Fruit fly (Drosophila melanogaster): ENCODE results near the gene Elp3.

The Elp3 gene

DNA sequence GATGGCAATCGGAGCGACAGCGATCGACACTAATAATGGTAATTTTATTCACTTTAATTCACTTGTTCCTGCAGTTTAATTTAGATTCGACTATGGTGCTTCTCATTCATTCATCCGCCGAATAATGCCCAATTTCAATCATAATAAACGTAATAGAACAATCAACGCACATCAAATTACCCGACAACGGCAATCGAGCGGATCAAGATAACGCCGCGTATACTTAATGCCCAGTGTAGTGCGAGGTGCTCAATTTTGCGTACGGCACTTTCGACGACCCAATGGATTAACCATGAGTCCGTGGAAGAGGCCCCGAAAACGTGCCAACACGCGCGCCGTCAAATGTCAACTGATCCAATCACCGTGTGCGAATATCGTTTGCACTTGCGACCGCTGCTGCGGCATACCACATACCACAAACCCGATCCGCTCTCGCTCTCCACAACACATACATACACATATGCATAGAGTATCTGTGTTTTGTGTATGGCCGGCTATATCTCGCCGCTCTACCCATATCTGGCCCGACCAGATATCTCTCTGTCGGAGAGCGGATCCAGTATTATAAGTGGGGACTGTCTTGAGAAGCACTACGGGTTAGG is 32.2 kb downstream of the Elp3 start, which contains the start of gene ine:
Gene ine (minus strand): TSS at position 351 of the 602 bp plus-strand sequence.
- TF ChIP-seq CG8478 (optimal IDR thresholded peaks at IDR 0.05) = no peak
- no peak for TF ChIP-seq pan (optimal IDR thresholded peaks at IDR 0.05)
- TF ChIP-seq Dll (optimal IDR thresholded peaks at IDR 0.05) = no peak
- no peak for TF ChIP-seq EcR (GFP tag; optimal IDR thresholded peaks at IDR 0.05)
- TF ChIP-seq usp (GFP tag; optimal IDR thresholded peaks at IDR 0.05) = no peak

DNA sequence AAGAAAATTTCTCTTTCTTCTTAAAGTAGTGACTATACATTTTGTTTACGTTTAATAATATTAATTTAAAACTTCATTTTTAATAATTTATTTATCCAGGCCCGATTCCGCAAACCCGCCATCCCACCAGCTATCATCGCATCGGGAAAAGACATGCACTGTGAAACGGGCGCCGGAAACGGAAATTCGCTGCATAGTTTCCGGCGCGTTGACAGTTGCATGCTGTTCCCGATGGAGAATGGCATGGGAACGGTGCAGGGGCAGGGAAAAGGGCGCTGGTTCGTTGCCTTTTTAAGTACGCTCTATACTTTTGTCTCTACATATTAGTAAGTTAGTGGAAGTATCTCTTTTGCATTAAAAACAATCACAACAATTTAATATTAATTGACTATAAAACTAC is 33.4 kb downstream of the Elp3 start:
- TF ChIP-seq pan (optimal IDR thresholded peaks at IDR 0.05) = no peak
- TF ChIP-seq EcR (GFP tag; optimal IDR thresholded peaks at IDR 0.05) = no peak
- TF ChIP-seq psq (optimal IDR thresholded peaks at IDR 0.05) = no peak
- TF ChIP-seq Dll (optimal IDR thresholded peaks at IDR 0.05) = no peak
- no peak for TF ChIP-seq CG8478 (optimal IDR thresholded peaks at IDR 0.05)
- TF ChIP-seq usp (GFP tag; optimal IDR thresholded peaks at IDR 0.05) = no peak
